Fruit fly (Drosophila melanogaster) whole organism, prepupa: Measurements from ENCODE around the gene PEK.

Source experiments
- CG16779 ChIP-seq: fragments of 200-800 bp; sonication (Bioruptor generic); optimal IDR thresholded peaks from 3 replicates; lab custom pipeline; 2017; ENCODE audit warnings: missing biosample characterization, mild to moderate bottlenecking, missing genetic modification characterization
- Ets96B ChIP-seq: fragments of 200-800 bp; optimal IDR thresholded peaks from 2 replicates; lab custom pipeline; 2019; ENCODE audit warnings: missing biosample characterization, mild to moderate bottlenecking, missing genetic modification characterization, moderate library complexity

DNA sequence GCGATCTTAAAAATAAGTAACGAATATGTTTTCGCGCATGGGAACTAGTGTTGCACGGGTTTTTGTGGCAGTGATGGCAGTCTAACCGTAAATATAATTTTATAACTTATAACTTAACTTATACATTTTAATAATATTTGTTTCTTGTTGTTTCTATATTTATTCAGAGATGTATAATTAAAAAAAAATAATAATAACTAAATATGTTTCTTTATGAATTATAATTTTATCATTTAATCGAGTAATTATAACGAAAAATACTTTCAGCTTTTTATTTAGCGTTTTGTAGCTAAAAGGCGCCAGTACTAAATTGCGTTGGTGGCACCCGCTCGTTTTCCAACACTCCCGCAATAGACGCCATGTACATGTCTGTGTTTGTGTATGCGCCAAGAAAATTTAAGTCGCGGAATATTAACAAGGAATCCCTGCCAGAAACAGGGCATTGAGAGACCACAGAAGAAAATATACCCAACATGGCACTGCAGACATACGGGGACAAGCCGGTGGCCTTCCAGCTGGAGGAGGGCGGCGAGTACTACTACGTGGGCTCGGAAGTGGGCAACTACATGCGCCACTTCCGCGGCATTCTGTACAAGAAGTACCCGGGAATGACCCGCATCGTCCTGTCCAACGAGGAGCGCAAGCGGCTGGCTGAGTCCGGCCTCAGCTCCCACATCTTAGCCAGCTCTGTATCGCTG lies 6.2 kb upstream of the PEK start, which contains the start of the genes mRpL44 and Snr1:
- TF ChIP-seq Ets96B, result no peak
- no peak for TF ChIP-seq CG16779 (tag; lab: Kevin White, UChicago)
